Fruit fly (Drosophila melanogaster): ENCODE results near the gene CG15731.

CG15731 gene

dm6 chrX:12472244-12472736 lies 14.7 kb upstream of the CG15731 start (continued):
- TF ChIP-seq Doc3 (GFP tag; IDR thresholded peaks at IDR 0.05; ENCODE audit: partially characterized antibody) (no peak), ab (GFP tag; optimal IDR thresholded peaks at IDR 0.05) (peak; percentile 37), CG12104 (GFP tag; optimal IDR thresholded peaks at IDR 0.05) (peak; percentile 89), Hey (tag; optimal IDR thresholded peaks at IDR 0.05) (peak; percentile 64), CG3995 (GFP tag; optimal IDR thresholded peaks at IDR 0.05) (peak; percentile 72), stc (GFP tag; IDR thresholded peaks at IDR 0.05) (peak; percentile 90), TFAM (GFP tag; optimal IDR thresholded peaks at IDR 0.05) (peak; percentile 53), sima (GFP tag; optimal IDR thresholded peaks at IDR 0.05) (peak; percentile 41), pfk (GFP tag; optimal IDR thresholded peaks at IDR 0.05) (peak; percentile 52), CG12942 (GFP tag; optimal IDR thresholded peaks at IDR 0.05) (peak; percentile 89), CG10654 (GFP tag; optimal IDR thresholded peaks at IDR 0.05) (peak; percentile 88), ac (GFP tag; optimal IDR thresholded peaks at IDR 0.05) (peak; percentile 55), tup (GFP tag; optimal IDR thresholded peaks at IDR 0.05) (peak; percentile 77), CG7556 (GFP tag; optimal IDR thresholded peaks at IDR 0.05) (peak; percentile 95), bsh (GFP tag; optimal IDR thresholded peaks at IDR 0.05) (peak; percentile 75 to 93), Blimp-1 (GFP tag; optimal IDR thresholded peaks at IDR 0.05) (peak; percentile 87), CG16813 (GFP tag; IDR thresholded peaks at IDR 0.05; ENCODE audit: partially characterized antibody) (no peak), gem (tag; optimal IDR thresholded peaks at IDR 0.05) (peak; percentile 97), pho (GFP tag; optimal IDR thresholded peaks at IDR 0.05) (peak; percentile 56), CG10431 (GFP tag; optimal IDR thresholded peaks at IDR 0.05) (peak; percentile 42), wdn (GFP tag; IDR thresholded peaks at IDR 0.05) (peak; percentile 91), fd102C (GFP tag; optimal IDR thresholded peaks at IDR 0.05) (peak; percentile 42), CG13123 (GFP tag; optimal IDR thresholded peaks at IDR 0.05) (peak; percentile 81), CG12659 (GFP tag; optimal IDR thresholded peaks at IDR 0.05) (peak; percentile 97), gfzf (GFP tag; optimal IDR thresholded peaks at IDR 0.05) (no peak), psq (GFP tag; optimal IDR thresholded peaks at IDR 0.05) (peak; percentile 60), caup (GFP tag; optimal IDR thresholded peaks at IDR 0.05; ENCODE audit: severe bottlenecking) (peak; percentile 95), Ptx1 (GFP tag; IDR thresholded peaks at IDR 0.05) (peak; percentile 96), dmrt11E (tag; optimal IDR thresholded peaks at IDR 0.05) (peak; percentile 74), sr (GFP tag; IDR thresholded peaks at IDR 0.05) (peak; percentile 65; the same call in 1 of the 3 replicates), CG11093 (GFP tag; IDR thresholded peaks at IDR 0.05) (peak; percentile 89), CG7372 (GFP tag; IDR thresholded peaks at IDR 0.05) (peak; percentile 95), CG7745 (tag; optimal IDR thresholded peaks at IDR 0.05) (no peak), CG15011 (GFP tag; optimal IDR thresholded peaks at IDR 0.05) (peak; percentile 91), CG17361 (GFP tag; IDR thresholded peaks at IDR 0.05) (peak; percentile 95), CG3281 (GFP tag; optimal IDR thresholded peaks at IDR 0.05) (peak; percentile 96), NfI (GFP tag; optimal IDR thresholded peaks at IDR 0.05) (peak; percentile 92), C15 (GFP tag; IDR thresholded peaks at IDR 0.05) (peak; percentile 88), CG17359 (tag; optimal IDR thresholded peaks at IDR 0.05) (peak; percentile 96), Sin3A (optimal IDR thresholded peaks at IDR 0.05) (no peak), Kr (GFP tag; optimal IDR thresholded peaks at IDR 0.05) (no peak), esg (GFP tag; conservative IDR thresholded peaks at IDR 0.05) (peak; percentile 94), CG1024 (GFP tag; IDR thresholded peaks at IDR 0.05) (peak; percentile 84), p53 (GFP tag; optimal IDR thresholded peaks at IDR 0.05) (no peak), prd (optimal IDR thresholded peaks at IDR 0.05) (no peak), prd (GFP tag; IDR thresholded peaks at IDR 0.05) (peak; percentile 96), z (GFP tag; IDR thresholded peaks at IDR 0.05) (no peak), trem (tag; optimal IDR thresholded peaks at IDR 0.05) (peak; percentile 81), CG17829 (tag; optimal IDR thresholded peaks at IDR 0.05) (peak; percentile 93), CG12769 (tag; optimal IDR thresholded peaks at IDR 0.05) (peak; percentile 97), Scr (GFP tag; IDR thresholded peaks at IDR 0.05; ENCODE audit: partially characterized antibody) (no peak)
